Worm (Caenorhabditis elegans): ENCODE results near the gene nra-4.

ce11 chrV:1092359-1092758 is 44.0 kb upstream of the nra-4 start, which contains the start of gene Y50D4B.4:
- TF ChIP-seq dpff-1 (tag; optimal IDR thresholded peaks at IDR 0.05) (no peak), nhr-120 (GFP tag; IDR thresholded peaks at IDR 0.05) (no peak), unc-62 (GFP tag; optimal IDR thresholded peaks at IDR 0.05) (no peak), egl-44 (GFP tag; IDR thresholded peaks at IDR 0.05) (no peak), nhr-90 (tag; optimal IDR thresholded peaks at IDR 0.05) (no peak), efl-1 (GFP tag; optimal IDR thresholded peaks at IDR 0.05) (no peak), tbp1 (GFP tag; optimal IDR thresholded peaks at IDR 0.05) (no peak), zim-3 (tag; optimal IDR thresholded peaks at IDR 0.05) (no peak), chd-7 (tag; optimal IDR thresholded peaks at IDR 0.05) (no peak)

Measured in whole organism, young adult.